Fruit fly (Drosophila melanogaster) whole organism, embryonic: ENCODE measurements around the gene P5cr-2.

Source experiments
- Adf1 ChIP-seq: fragments of 200-800 bp; sonication (Bioruptor generic); IDR thresholded peaks from 2 replicates; pipeline ENCODE4 v1.3.6; 2022; ENCODE audit warnings: missing biosample characterization, missing genetic modification characterization
- Awh ChIP-seq: fragments of 200-800 bp; sonication (Bioruptor generic); IDR thresholded peaks from 2 replicates; pipeline ENCODE4, ENCODE4 v1.3.6; 2022; ENCODE audit warnings: missing biosample characterization, missing genetic modification characterization
- B-H2 ChIP-seq: fragments of 200-800 bp; sonication (Bioruptor generic); optimal IDR thresholded peaks from 2 replicates; lab custom pipeline; 2018; ENCODE audit warnings: missing biosample characterization, mild to moderate bottlenecking, missing genetic modification characterization
- CG11504 ChIP-seq: fragments of 200-800 bp; sonication (Bioruptor generic); optimal IDR thresholded peaks from 3 replicates; lab custom pipeline; 2019; ENCODE audit warnings: missing biosample characterization, mild to moderate bottlenecking, missing genetic modification characterization, moderate library complexity
- CG11723 ChIP-seq: fragments of 200-800 bp; sonication (Bioruptor generic); optimal IDR thresholded peaks from 2 replicates; lab custom pipeline; 2017; ENCODE audit warnings: missing biosample characterization, mild to moderate bottlenecking, missing genetic modification characterization
- CG12104 ChIP-seq: fragments of 200-800 bp; sonication (Bioruptor generic); optimal IDR thresholded peaks from 3 replicates; lab custom pipeline; 2016; ENCODE audit warnings: missing biosample characterization, missing genetic modification characterization
- CG15011 ChIP-seq: fragments of 200-800 bp; sonication (Bioruptor generic); optimal IDR thresholded peaks from 3 replicates; lab custom pipeline; 2018; ENCODE audit warnings: missing biosample characterization, mild to moderate bottlenecking, missing genetic modification characterization
- CG16813 ChIP-seq: fragments of 200-800 bp; sonication (Bioruptor generic); IDR thresholded peaks from 3 replicates; pipeline ENCODE4 v1.3.6; 2022; ENCODE audit warnings: missing biosample characterization, missing genetic modification characterization; ENCODE audit not compliant: partially characterized antibody
- CG16863 ChIP-seq: fragments of 200-800 bp; sonication (Bioruptor generic); optimal IDR thresholded peaks from 3 replicates; lab custom pipeline; 2016; ENCODE audit warnings: missing biosample characterization, missing genetic modification characterization
- CG17186 ChIP-seq: fragments of 200-800 bp; sonication (Bioruptor generic); optimal IDR thresholded peaks from 3 replicates; lab custom pipeline; 2017; ENCODE audit warnings: missing biosample characterization, missing genetic modification reagents, missing genetic modification characterization
- CG18262 ChIP-seq: fragments of 200-800 bp; optimal IDR thresholded peaks from 3 replicates; lab custom pipeline; 2019; ENCODE audit warnings: missing biosample characterization, mild to moderate bottlenecking, missing genetic modification characterization, moderate library complexity
- CG18599 ChIP-seq: fragments of 200-800 bp; sonication (Bioruptor generic); optimal IDR thresholded peaks from 3 replicates; lab custom pipeline; 2017; ENCODE audit warnings: missing biosample characterization, missing genetic modification characterization, mild to moderate bottlenecking, moderate library complexity, missing genetic modification reagents
- CG3065 ChIP-seq: fragments of 200-800 bp; sonication (Bioruptor generic); optimal IDR thresholded peaks from 2 replicates; lab custom pipeline; 2016; ENCODE audit warnings: missing biosample characterization, missing genetic modification characterization
- CG34422 ChIP-seq: fragments of 200-800 bp; sonication (Bioruptor generic); IDR thresholded peaks from 3 replicates; pipeline ENCODE4 v1.3.6; 2022; ENCODE audit warnings: missing biosample characterization, missing genetic modification characterization
- CG5245 ChIP-seq: fragments of 200-800 bp; sonication (Bioruptor generic); optimal IDR thresholded peaks from 3 replicates; lab custom pipeline; 2016; ENCODE audit warnings: missing biosample characterization, missing genetic modification characterization
- CG6854 ChIP-seq: fragments of 200-800 bp; sonication (Bioruptor generic); optimal IDR thresholded peaks from 3 replicates; lab custom pipeline; 2017; ENCODE audit warnings: missing biosample characterization, mild to moderate bottlenecking, missing genetic modification characterization
- CG7556 ChIP-seq: fragments of 200-800 bp; sonication (Bioruptor generic); optimal IDR thresholded peaks from 2 replicates; lab custom pipeline; 2017; ENCODE audit warnings: missing biosample characterization, mild to moderate bottlenecking, missing genetic modification characterization
- CG9727 ChIP-seq: fragments of 200-800 bp; sonication (Bioruptor generic); optimal IDR thresholded peaks from 3 replicates; lab custom pipeline; 2017; ENCODE audit warnings: missing biosample characterization, mild to moderate bottlenecking, missing genetic modification characterization
- CG9932 ChIP-seq: fragments of 200-800 bp; sonication (Bioruptor generic); IDR thresholded peaks from 2 replicates; pipeline ENCODE4 v1.3.6; 2022; ENCODE audit warnings: missing biosample characterization, missing genetic modification characterization
- Dref ChIP-seq: fragments of 200-800 bp; sonication (Bioruptor generic); IDR thresholded peaks from 2 replicates; pipeline ENCODE4 v1.3.6; 2022; ENCODE audit warnings: missing biosample characterization, missing genetic modification characterization
- Drgx ChIP-seq: fragments of 200-800 bp; sonication (Bioruptor generic); IDR thresholded peaks from 2 replicates; pipeline ENCODE4 v1.3.6; 2022; ENCODE audit warnings: missing biosample characterization, missing genetic modification characterization
- HmgD ChIP-seq: fragments of 200-800 bp; sonication (Bioruptor generic); optimal IDR thresholded peaks from 3 replicates; lab custom pipeline; 2016; ENCODE audit warnings: missing biosample characterization, missing genetic modification characterization
- Hr51 ChIP-seq, 2 experiments: fragments of 200-800 bp; sonication (Bioruptor generic); optimal IDR thresholded peaks; 2 replicates in 1 of 2; 3 replicates in 1 of 2; lab custom pipeline; 2016 to 2018; ENCODE audit warnings: missing biosample characterization in 2 of 2, missing genetic modification characterization in 2 of 2, mild to moderate bottlenecking in 1 of 2, moderate library complexity in 1 of 2
- Max ChIP-seq: fragments of 200-800 bp; sonication (Bioruptor generic); optimal IDR thresholded peaks from 2 replicates; lab custom pipeline; 2016; ENCODE audit warnings: missing biosample characterization, mild to moderate bottlenecking, missing genetic modification characterization
- Med ChIP-seq: fragments of 200-800 bp; sonication (Bioruptor generic); peaks from one replicate; lab custom pipeline; 2016; ENCODE audit warnings: missing biosample characterization, missing genetic modification characterization, mild to moderate bottlenecking, inconsistent platforms, moderate library complexity
- Nf-YB ChIP-seq: fragments of 200-800 bp; sonication (Bioruptor generic); optimal IDR thresholded peaks from 3 replicates; lab custom pipeline; 2019; ENCODE audit warnings: missing biosample characterization, mild to moderate bottlenecking, missing genetic modification characterization, moderate library complexity
- PHDP ChIP-seq: fragments of 200-800 bp; sonication (Bioruptor generic); optimal IDR thresholded peaks from 3 replicates; lab custom pipeline; 2018; ENCODE audit warnings: missing biosample characterization, mild to moderate bottlenecking, missing genetic modification characterization, moderate library complexity
- Six4 ChIP-seq: fragments of 200-800 bp; sonication (Bioruptor generic); optimal IDR thresholded peaks from 2 replicates; lab custom pipeline; 2016; ENCODE audit warnings: missing biosample characterization, missing genetic modification characterization
- Usf ChIP-seq: fragments of 200-800 bp; sonication (Bioruptor generic); optimal IDR thresholded peaks from 2 replicates; lab custom pipeline; 2017; ENCODE audit warnings: missing genotype, missing biosample characterization, missing genetic modification characterization
- Xrp1 ChIP-seq: fragments of 200-800 bp; sonication (Bioruptor generic); IDR thresholded peaks from 2 replicates; pipeline ENCODE4 v1.3.6; 2022; ENCODE audit warnings: missing biosample characterization, missing genetic modification characterization
- bab2 ChIP-seq: fragments of 200-800 bp; sonication (Bioruptor generic); optimal IDR thresholded peaks from 2 replicates; lab custom pipeline; 2016; ENCODE audit warnings: missing biosample characterization, missing genetic modification characterization
- chif ChIP-seq, 2 experiments: fragments of 200-800 bp; sonication (Bioruptor generic); optimal IDR thresholded peaks; 3 replicates each; lab custom pipeline; 2016; ENCODE audit warnings: missing biosample characterization in 2 of 2, missing genetic modification characterization in 2 of 2
- croc ChIP-seq: fragments of 200-800 bp; sonication (Bioruptor generic); conservative IDR thresholded peaks from 3 replicates; pipeline ENCODE4 v1.3.6; 2022; ENCODE audit warnings: missing biosample characterization, missing genetic modification characterization
- cwo ChIP-seq: fragments of 200-800 bp; sonication (Bioruptor generic); optimal IDR thresholded peaks from 3 replicates; lab custom pipeline; 2017; ENCODE audit warnings: missing biosample characterization, missing genetic modification characterization, mild to moderate bottlenecking, moderate library complexity, missing genetic modification reagents
- ewg ChIP-seq: fragments of 200-800 bp; sonication (Bioruptor generic); optimal IDR thresholded peaks from 3 replicates; lab custom pipeline; 2017; ENCODE audit warnings: mild to moderate bottlenecking, missing biosample characterization, missing genetic modification reagents, missing genetic modification characterization
- exex ChIP-seq: fragments of 200-800 bp; sonication (Bioruptor generic); optimal IDR thresholded peaks from 4 replicates; lab custom pipeline; 2018; ENCODE audit warnings: missing biosample characterization, mild to moderate bottlenecking, missing genetic modification characterization, moderate library complexity
- gcm ChIP-seq: fragments of 200-800 bp; sonication (Bioruptor generic); optimal IDR thresholded peaks from 2 replicates; lab custom pipeline; 2019; ENCODE audit warnings: missing biosample characterization, mild to moderate bottlenecking, missing genetic modification characterization, moderate library complexity
- kay ChIP-seq: fragments of 200-800 bp; sonication (Bioruptor generic); optimal IDR thresholded peaks from 2 replicates; lab custom pipeline; 2016; ENCODE audit warnings: missing biosample characterization, missing genetic modification characterization
- lbe ChIP-seq: fragments of 200-800 bp; sonication (Bioruptor generic); optimal IDR thresholded peaks from 2 replicates; lab custom pipeline; 2016; ENCODE audit warnings: missing biosample characterization, mild to moderate bottlenecking, missing genetic modification characterization
- maf-S ChIP-seq: fragments of 200-800 bp; sonication (Bioruptor generic); optimal IDR thresholded peaks from 2 replicates; lab custom pipeline; 2016; ENCODE audit warnings: missing biosample characterization, missing genetic modification characterization
- pan ChIP-seq, 4 experiments: fragments of >200 bp in 3 of 4; fragments of 200-800 bp in 1 of 4; sonication (Bioruptor generic) in 1 of 4; optimal IDR thresholded peaks in 3 of 4; IDR thresholded peaks in 1 of 4; 2 replicates each; pipeline versions ENCODE4 v1.3.6 to Lab custom; 2017 to 2022; ENCODE audit warnings: missing biosample characterization in 2 of 4, missing genetic modification characterization in 2 of 4, mixed read lengths in 1 of 4
- pho ChIP-seq: fragments of 200-800 bp; sonication (Bioruptor generic); optimal IDR thresholded peaks from 2 replicates; lab custom pipeline; 2016; ENCODE audit warnings: missing biosample characterization, missing genetic modification characterization
- pnt ChIP-seq: fragments of 200-800 bp; sonication (Bioruptor generic); optimal IDR thresholded peaks from 3 replicates; lab custom pipeline; 2016; ENCODE audit warnings: missing biosample characterization, missing genetic modification characterization
- psq ChIP-seq: fragments of 200-800 bp; sonication (Bioruptor generic); optimal IDR thresholded peaks from 2 replicates; lab custom pipeline; 2017; ENCODE audit warnings: missing biosample characterization, missing genetic modification characterization
- sens ChIP-seq: fragments of 200-800 bp; sonication (Bioruptor generic); peaks from one replicate; lab custom pipeline; 2016; ENCODE audit warnings: missing biosample characterization, missing genetic modification characterization
- slp2 ChIP-seq: fragments of 200-800 bp; sonication (Bioruptor generic); optimal IDR thresholded peaks from 2 replicates; lab custom pipeline; 2016; ENCODE audit warnings: missing biosample characterization, missing genetic modification characterization
- tup ChIP-seq: fragments of 200-800 bp; sonication (Bioruptor generic); optimal IDR thresholded peaks from 2 replicates; lab custom pipeline; 2016; ENCODE audit warnings: missing biosample characterization, mild to moderate bottlenecking, missing genetic modification characterization, moderate library complexity
- vvl ChIP-seq: fragments of 200-800 bp; sonication (Bioruptor generic); IDR thresholded peaks from 2 replicates; pipeline ENCODE4 v1.3.6; 2022; ENCODE audit warnings: missing biosample characterization, missing genetic modification characterization
- zen2 ChIP-seq: fragments of 200-800 bp; sonication (Bioruptor generic); IDR thresholded peaks from 3 replicates; pipeline ENCODE4 v1.3.6; 2022; ENCODE audit warnings: missing biosample characterization, missing genetic modification characterization; ENCODE audit not compliant: partially characterized antibody

Gene P5cr-2

dm6 chr3R:17535106-17535764, 620 bp downstream of the P5cr-2 start (continued):
- TF ChIP-seq croc (GFP tag; lab: Robert Waterston, UW) (no peak), CG12104 (GFP tag; lab: Kevin White, UChicago) (peak; percentile 29), maf-S (GFP tag; lab: Kevin White, UChicago) (no peak), CG5245 (GFP tag; lab: Kevin White, UChicago) (no peak), pan (optimal IDR thresholded peaks at IDR 0.05; lab: Kevin White, UChicago) (no peak), pan (GFP tag; optimal IDR thresholded peaks at IDR 0.05 in 1 of 2, IDR thresholded peaks at IDR 0.05 in 1 of 2) (no peak), Awh (GFP tag; lab: Robert Waterston, UW) (no peak), Drgx (GFP tag; lab: Robert Waterston, UW) (peak; percentile 66), Med (GFP tag; lab: Kevin White, UChicago) (peak; percentile 59), CG11504 (tag; lab: Kevin White, UChicago) (peak; percentile 68), CG9932 (GFP tag; lab: Robert Waterston, UW) (no peak), cwo (GFP tag; lab: Kevin White, UChicago) (peak; percentile 53), psq (GFP tag; lab: Kevin White, UChicago) (no peak), CG18599 (GFP tag; lab: Kevin White, UChicago) (peak; percentile 61), CG34422 (GFP tag; lab: Robert Waterston, UW) (0 out of 3 replicates have a peak, but pooled peaks have one; percentile 50), vvl (peak; percentile 57; the same call in 1 of the 2 replicates), pnt (GFP tag; lab: Kevin White, UChicago) (no peak), CG6854 (GFP tag; lab: Kevin White, UChicago) (peak; percentile 40), Nf-YB (GFP tag; lab: Kevin White, UChicago) (peak; percentile 24), PHDP (peak; percentile 68), kay (GFP tag; lab: Kevin White, UChicago) (no peak), zen2 (GFP tag; lab: Robert Waterston, UW) (no peak), Six4 (no peak), CG18262 (peak; percentile 80), chif (GFP tag; optimal IDR thresholded peaks at IDR 0.05; lab: Kevin White, UChicago) (no peak), CG3065 (no peak), slp2 (GFP tag; lab: Kevin White, UChicago) (no peak), CG7556 (peak; percentile 73), CG15011 (GFP tag; lab: Kevin White, UChicago) (peak; percentile 53), HmgD (no peak), sens (GFP tag; lab: Kevin White, UChicago) (peak; percentile 68), CG16863 (GFP tag; lab: Kevin White, UChicago) (no peak), CG17186 (GFP tag; lab: Kevin White, UChicago) (no peak), pho (GFP tag; lab: Kevin White, UChicago) (no peak), ewg (GFP tag; lab: Kevin White, UChicago) (no peak), tup (GFP tag; lab: Kevin White, UChicago) (no peak), Usf (GFP tag; lab: Kevin White, UChicago) (no peak), Hr51 (GFP tag; optimal IDR thresholded peaks at IDR 0.05; lab: Kevin White, UChicago) (peak in 1 of 2 experiments; percentile 77), Max (GFP tag; lab: Kevin White, UChicago) (no peak), Dref (GFP tag; lab: Robert Waterston, UW) (no peak), CG16813 (GFP tag; lab: Robert Waterston, UW) (no peak), Xrp1 (GFP tag; lab: Robert Waterston, UW) (peak; percentile 56), CG11723 (GFP tag; lab: Kevin White, UChicago) (peak; percentile 21), gcm (GFP tag; lab: Kevin White, UChicago) (no peak), lbe (no peak), bab2 (GFP tag; lab: Kevin White, UChicago) (no peak), CG9727 (GFP tag; lab: Kevin White, UChicago) (peak; percentile 55), exex (tag; lab: Kevin White, UChicago) (peak; percentile 90), B-H2 (no peak), Adf1 (GFP tag; lab: Robert Waterston, UW) (peak; percentile 72; the same call in 1 of the 2 replicates)
